Fruit fly (Drosophila melanogaster): ENCODE results near the gene CG32388.

The CG32388 gene

dm6 chr3L:6964488-6965152 is 19.8 kb downstream of the CG32388 start, which contains the start of gene sgl:
TSS of gene sgl (minus strand) at chr3L:6964758.
- peak; percentile 50 for TF ChIP-seq noc (tag; optimal IDR thresholded peaks at IDR 0.05)

DNA sequence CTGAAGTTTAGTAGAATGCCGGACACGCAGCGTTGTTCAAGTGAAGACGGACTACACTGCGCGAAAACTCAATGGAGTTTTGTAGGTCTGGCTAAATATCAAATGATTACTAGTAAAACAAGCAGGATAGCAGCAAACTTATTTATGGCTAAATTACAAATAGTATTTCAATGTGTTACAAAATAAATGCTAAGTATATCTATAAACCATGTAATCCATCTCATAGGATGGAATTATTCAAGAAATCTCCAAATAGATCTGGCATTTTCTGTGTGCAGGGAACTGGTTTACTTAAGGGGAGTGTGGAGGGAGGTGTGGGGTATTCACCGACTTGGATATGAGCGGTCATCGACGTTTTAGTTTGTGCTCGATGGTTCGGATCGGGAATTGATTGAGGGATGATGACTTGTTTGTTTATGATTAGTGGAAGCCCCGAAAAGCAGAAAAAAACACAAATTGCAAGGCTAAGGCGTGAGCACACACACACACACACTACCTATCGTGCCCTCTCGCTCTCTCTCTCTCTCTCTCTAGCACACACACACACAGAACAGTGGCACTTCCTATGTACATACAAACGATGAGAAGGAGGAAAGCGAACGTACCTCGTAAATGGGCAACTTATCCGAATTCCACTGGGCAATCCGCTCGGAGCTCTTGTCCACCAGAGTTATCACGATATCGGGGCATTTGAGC is 20.4 kb downstream of the CG32388 start:
- TF ChIP-seq noc (tag; optimal IDR thresholded peaks at IDR 0.05) = peak; percentile 42

- no peak for TF ChIP-seq noc (tag; optimal IDR thresholded peaks at IDR 0.05)
These were observed 21.2 kb downstream of the CG32388 start for dm6 chr3L:6963175-6963574.

dm6 chr3L:6961992-6962570 is 22.3 kb downstream of the CG32388 start:
- no peak for TF ChIP-seq noc (tag; optimal IDR thresholded peaks at IDR 0.05)

DNA sequence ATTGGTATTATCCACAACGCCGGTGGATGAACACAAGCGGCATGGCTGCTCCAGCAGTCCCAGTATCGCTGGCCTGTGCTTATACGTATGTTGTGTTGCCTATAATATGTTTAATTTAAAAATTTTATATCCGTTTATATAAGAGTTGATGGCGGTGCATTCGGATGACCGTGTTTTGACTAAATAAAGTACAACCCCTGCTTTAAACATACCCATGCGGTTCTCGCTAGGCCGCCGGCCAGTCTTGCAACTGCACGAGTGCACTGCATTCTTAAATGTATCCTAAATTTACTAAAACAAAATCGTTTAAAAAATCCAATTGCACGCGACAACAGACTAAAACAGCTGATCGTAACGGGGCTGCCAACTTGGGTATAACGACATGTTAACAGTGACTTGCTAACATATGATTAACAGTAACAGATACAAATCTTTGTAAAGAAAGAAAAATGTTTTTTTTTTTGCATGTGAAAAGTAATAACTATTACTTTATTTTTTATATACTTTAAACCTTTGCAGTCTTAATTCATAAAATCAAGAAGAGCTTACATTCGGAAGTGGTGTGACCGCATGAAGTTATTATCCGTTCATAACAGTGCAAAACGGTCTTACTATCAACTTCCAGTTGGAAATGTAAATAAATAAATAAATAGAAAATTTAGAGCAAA is 26.5 kb downstream of the CG32388 start, which contains the start of the genes Uqcc1 and Surf1:
Gene Uqcc1 (minus strand): TSS at position 356 of the 668 bp plus-strand sequence.
Gene Surf1 (plus strand): TSS at position 594 of the 668 bp plus-strand sequence.
- no peak for TF ChIP-seq noc (tag; optimal IDR thresholded peaks at IDR 0.05)

DNA sequence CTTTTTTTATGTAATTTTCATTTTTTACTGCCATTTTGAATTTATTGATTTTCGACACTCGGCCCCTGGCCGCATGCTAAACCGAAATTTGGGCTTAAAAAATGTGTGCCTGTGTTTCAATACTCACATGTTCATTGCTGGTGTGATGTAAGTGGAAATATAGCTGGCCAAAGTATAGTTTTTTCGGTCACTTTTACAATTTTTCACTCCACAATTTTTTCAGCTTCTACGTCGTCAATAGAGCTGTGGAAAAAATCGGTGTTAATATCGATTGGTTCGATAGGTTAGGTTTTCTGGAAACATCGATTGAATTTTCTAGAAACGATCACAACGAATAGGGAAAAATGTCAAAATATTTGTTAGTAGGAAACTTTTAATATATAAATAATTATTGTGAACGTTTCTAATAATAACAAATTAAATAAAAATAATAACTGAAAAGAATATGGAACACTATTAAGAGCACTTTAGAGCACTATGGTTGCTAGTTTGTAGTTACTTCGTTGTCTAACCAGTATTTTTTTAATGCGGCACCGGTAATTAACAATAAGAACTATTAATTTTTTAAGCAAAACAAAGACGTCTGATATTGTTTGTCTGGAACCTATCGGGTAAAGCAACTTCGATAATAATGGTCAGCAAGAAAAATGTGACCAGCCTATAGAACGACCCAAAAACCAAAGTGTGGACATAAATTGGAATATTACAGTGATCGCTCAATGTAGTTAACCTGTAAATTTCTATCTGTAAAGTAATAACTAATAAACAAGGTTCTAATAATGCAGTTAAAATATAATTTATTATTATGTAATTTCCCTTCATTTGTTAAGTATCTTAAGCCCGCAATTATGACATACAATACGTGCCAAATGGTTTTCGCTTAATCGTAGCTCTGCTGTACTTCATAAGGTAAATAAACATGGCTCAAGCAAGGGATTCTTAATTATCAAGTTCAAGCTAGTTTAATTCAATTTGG is 28.8 kb downstream of the CG32388 start, which contains the start of the genes CG10077 and CG9948:
Gene CG10077 (minus strand): TSS at position 651 of the 976 bp plus-strand sequence.
Gene CG9948 (plus strand): TSS at position 738 of the 976 bp plus-strand sequence.
- peak; percentile 89 for TF ChIP-seq noc (tag; optimal IDR thresholded peaks at IDR 0.05)

- TF ChIP-seq noc (tag; optimal IDR thresholded peaks at IDR 0.05) = no peak
These were observed 37.0 kb downstream of the CG32388 start for dm6 chr3L:6947188-6947971.

- TF ChIP-seq noc (tag; optimal IDR thresholded peaks at IDR 0.05) = no peak
These were observed 39.0 kb downstream of the CG32388 start for dm6 chr3L:6945357-6945756.

dm6 chr3L:6943948-6944319 is 40.5 kb downstream of the CG32388 start:
- TF ChIP-seq noc (tag; optimal IDR thresholded peaks at IDR 0.05) = no peak

- TF ChIP-seq noc (tag; optimal IDR thresholded peaks at IDR 0.05) = no peak
These were observed 41.0 kb downstream of the CG32388 start for dm6 chr3L:6943204-6943947.

- no peak for TF ChIP-seq noc (tag; optimal IDR thresholded peaks at IDR 0.05)
These were observed 41.6 kb downstream of the CG32388 start, which contains the start of gene tow for dm6 chr3L:6942831-6943114. TSS of gene tow (plus strand) at chr3L:6942856.

DNA sequence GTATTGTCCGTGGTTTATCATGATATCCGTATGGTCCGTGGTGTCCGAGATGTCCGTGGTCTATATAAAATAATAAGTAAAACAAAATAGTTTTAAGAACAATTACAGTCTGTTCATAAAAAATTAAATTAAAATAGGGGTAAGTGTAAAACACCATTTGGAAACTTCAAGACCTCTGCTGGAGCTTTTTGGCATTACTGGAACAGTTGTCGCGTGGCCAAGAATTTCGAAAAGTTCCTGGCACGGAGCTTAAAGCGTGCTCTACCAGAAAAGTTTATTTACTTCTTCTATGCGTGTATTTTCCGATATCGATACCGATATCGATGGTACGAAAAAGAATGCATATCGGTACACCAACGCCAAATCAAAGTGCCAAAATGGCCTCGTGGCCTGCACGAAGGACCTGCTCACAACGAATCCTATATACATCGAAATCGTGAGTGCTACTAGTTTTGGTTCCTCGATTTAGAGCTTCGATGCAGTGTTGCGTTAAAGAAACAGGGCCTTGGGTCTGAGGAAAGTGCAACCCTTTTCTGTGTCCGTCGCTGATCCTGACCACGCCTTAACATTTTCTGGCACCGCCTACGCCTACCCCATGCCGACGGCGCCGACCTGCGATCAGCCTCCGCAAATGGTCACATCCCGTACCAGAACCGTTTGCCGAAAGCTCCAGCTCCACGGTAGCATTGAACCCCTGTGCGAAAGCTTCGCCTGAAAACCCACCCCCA is 42.1 kb downstream of the CG32388 start:
- TF ChIP-seq noc (tag; optimal IDR thresholded peaks at IDR 0.05) = no peak

dm6 chr3L:6934799-6935318 is 49.5 kb downstream of the CG32388 start:
- TF ChIP-seq noc (tag; optimal IDR thresholded peaks at IDR 0.05) = no peak
